Worm (Caenorhabditis elegans) whole organism, midembryonic: ENCODE data around the gene ocr-4.

ENCODE experiments used
- cog-1 ChIP-seq: sonication (generic microtip); optimal IDR thresholded peaks from 2 replicates; lab custom pipeline; 2016; ENCODE audit warnings: missing genetic modification characterization, missing compliant biosample characterization
- ztf-23 ChIP-seq: fragments of 200-800 bp; sonication (Bioruptor generic); IDR thresholded peaks from 2 replicates; pipeline ENCODE4 v1.3.6; 2022; ENCODE audit warnings: missing genetic modification reagents, missing genetic modification characterization, missing compliant biosample characterization
- ztf-29 ChIP-seq: fragments of 200-800 bp; sonication (Bioruptor generic); IDR thresholded peaks from 2 replicates; pipeline ENCODE4 v1.3.6; 2022; ENCODE audit warnings: missing genetic modification reagents, missing genetic modification characterization, missing compliant biosample characterization

DNA sequence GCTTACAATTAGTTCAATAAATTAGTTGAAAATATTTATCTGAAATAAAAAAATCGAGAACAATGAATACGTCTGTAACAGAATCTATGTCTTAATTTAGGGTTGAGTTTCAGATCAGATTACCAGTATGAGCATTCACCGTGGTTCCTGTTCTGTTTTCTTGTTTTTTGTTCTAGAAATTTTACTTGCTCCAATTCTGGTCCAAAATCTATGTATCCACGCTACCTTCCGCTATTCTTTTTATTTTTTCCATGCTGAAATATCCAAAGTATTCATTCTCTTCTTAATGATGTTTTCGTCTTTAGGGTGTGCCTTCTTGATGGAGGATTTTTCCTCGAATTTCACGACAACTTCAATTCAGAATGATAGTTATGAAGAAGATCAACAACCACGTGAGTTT is 27.3 kb downstream of the ocr-4 start, which contains the start of gene npr-27:
- TF ChIP-seq ztf-29, result no peak
- TF ChIP-seq cog-1 (tag; lab: Kevin White, UChicago), result no peak
- no peak for TF ChIP-seq ztf-23 (GFP tag; lab: Robert Waterston, UW)
